Worm (Caenorhabditis elegans): ENCODE results near the gene T08D10.5.

T08D10.5 gene

DNA sequence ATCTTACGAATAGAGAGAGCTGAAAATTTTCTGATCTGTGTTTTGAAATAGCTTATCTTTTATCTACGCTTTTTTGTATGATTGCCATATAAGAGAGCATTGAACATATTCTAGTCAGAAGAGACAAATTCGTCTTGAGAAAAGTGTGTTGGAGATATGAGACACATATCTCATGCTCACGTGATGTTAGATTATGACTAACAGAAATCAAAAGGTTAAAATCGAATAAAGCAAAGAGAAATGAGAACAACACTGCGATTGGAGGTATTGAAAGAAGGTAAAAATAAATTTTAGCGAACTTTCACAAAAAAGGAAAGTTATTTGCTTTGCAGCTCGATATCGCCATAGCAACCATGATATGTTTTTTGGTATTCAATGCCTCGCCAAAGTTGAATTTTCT lies 24.7 kb downstream of the T08D10.5 start, which contains the start of gene nhr-167:
Gene nhr-167, minus strand, starts transcription at position 21 of the 400 bp plus-strand sequence.
- no peak for TF ChIP-seq nhr-67 (tag; optimal IDR thresholded peaks at IDR 0.05)
- TF ChIP-seq ztf-4 (tag; optimal IDR thresholded peaks at IDR 0.05) = no peak
- no peak for TF ChIP-seq ZK546.5 (tag; optimal IDR thresholded peaks at IDR 0.05)
- TF ChIP-seq unc-39 (tag; optimal IDR thresholded peaks at IDR 0.05) = no peak
- no peak for TF ChIP-seq fkh-2 (tag; optimal IDR thresholded peaks at IDR 0.05)
- TF ChIP-seq lsy-12 (tag; optimal IDR thresholded peaks at IDR 0.05) = no peak
- TF ChIP-seq aly-2 (tag; optimal IDR thresholded peaks at IDR 0.05) = no peak
- TF ChIP-seq unc-62 (GFP tag; optimal IDR thresholded peaks at IDR 0.05) = no peak
- TF ChIP-seq hmg-11 (tag; optimal IDR thresholded peaks at IDR 0.05) = no peak
- no peak for TF ChIP-seq nfya-1 (tag; optimal IDR thresholded peaks at IDR 0.05; ENCODE audit: insufficient read depth)
- no peak for TF ChIP-seq jun-1 (tag; optimal IDR thresholded peaks at IDR 0.05)

DNA sequence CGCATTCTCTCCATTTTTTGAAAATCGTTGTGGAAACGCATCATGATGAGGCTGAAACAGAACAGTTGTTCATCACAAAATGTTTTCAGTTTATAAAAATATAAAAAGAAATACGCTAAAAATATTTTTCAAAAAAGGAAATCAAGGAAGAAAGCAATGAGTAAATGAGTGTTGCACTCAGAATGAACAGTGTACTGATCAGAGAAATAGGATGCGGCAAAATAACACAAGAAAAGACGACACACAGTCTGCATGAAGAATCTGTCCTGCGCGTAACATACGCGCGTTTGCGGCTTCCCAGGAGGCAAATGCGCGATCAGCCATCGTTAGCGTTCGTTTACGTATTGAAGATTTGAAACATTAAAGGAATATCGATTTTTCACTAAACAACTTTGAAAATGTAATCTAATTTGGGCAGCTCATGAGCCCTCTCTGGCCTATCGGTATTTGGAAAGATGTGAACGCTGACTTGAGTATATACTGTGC lies 26.3 kb downstream of the T08D10.5 start, which contains the start of gene C49F5.3:
Gene C49F5.3, minus strand, starts transcription at position 51 of the 486 bp plus-strand sequence.
- TF ChIP-seq lsy-12 (tag; optimal IDR thresholded peaks at IDR 0.05) = no peak
- no peak for TF ChIP-seq unc-39 (tag; optimal IDR thresholded peaks at IDR 0.05)
- no peak for TF ChIP-seq ztf-4 (tag; optimal IDR thresholded peaks at IDR 0.05)
- TF ChIP-seq nhr-25 (tag; optimal IDR thresholded peaks at IDR 0.05) = no peak

DNA sequence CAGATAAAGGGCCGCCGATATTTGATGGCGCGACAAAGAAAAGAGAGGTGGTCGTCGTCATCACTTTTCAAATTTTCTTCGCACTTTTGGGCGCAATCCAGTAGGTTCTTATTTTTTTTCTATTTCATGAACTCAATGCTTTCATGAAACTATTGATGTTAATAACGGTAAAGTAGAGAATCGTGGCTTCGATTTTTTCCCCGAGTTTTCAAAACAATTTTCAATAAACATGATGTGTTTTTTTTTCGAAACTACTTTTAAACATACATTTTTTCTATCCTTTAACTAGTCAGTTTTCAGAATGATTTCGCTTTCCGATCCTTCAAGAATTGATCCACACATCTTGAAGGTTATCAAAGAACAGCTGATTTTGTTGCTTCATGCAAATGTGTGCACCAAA lies 28.5 kb downstream of the T08D10.5 start, which contains the start of gene C49F5.5:
Gene C49F5.5, plus strand, starts transcription at position 301 of the 400 bp plus-strand sequence.
- TF ChIP-seq lin-15B (tag; optimal IDR thresholded peaks at IDR 0.05) (no peak), pqm-1 (tag; optimal IDR thresholded peaks at IDR 0.05) (no peak), ztf-4 (tag; optimal IDR thresholded peaks at IDR 0.05) (no peak), skn-1 (tag; optimal IDR thresholded peaks at IDR 0.05) (no peak), zag-1 (tag; optimal IDR thresholded peaks at IDR 0.05) (no peak), lin-39 (tag; optimal IDR thresholded peaks at IDR 0.05) (no peak), fos-1 (tag; optimal IDR thresholded peaks at IDR 0.05) (no peak), ceh-16 (tag; optimal IDR thresholded peaks at IDR 0.05) (no peak), fkh-10 (GFP tag; optimal IDR thresholded peaks at IDR 0.05) (no peak), nhr-23 (tag; optimal IDR thresholded peaks at IDR 0.05) (no peak), elt-1 (tag; optimal IDR thresholded peaks at IDR 0.05) (no peak), unc-39 (tag; optimal IDR thresholded peaks at IDR 0.05) (no peak)

DNA sequence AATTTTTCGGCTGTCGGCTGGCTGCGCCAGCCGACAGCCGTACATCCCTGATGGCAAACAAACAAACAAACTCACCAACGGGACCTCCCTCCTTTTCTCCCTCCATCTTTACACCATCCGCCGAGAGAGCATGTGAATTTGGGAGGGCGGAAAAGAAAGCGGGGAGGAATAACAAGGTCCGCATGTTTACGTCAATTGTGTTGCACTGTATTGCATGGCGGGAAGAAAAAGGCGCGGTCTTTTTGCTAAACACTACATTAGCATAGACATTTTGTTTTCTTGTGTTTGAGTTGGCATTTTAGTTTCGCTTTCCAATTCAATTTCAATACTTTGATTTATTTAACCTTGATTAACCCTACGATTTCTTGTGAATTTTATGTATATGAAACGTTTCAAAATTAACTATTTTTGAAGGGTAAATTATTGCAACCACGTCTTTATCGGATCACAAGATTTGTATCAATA lies 30.6 kb downstream of the T08D10.5 start, which contains the start of gene C49F5.6:
Gene C49F5.6, plus strand, starts transcription at position 415 of the 465 bp plus-strand sequence.
- TF ChIP-seq unc-39 (tag; optimal IDR thresholded peaks at IDR 0.05) = no peak
- no peak for TF ChIP-seq lsy-12 (tag; optimal IDR thresholded peaks at IDR 0.05)
- TF ChIP-seq egl-5 (tag; optimal IDR thresholded peaks at IDR 0.05) = no peak
- no peak for TF ChIP-seq ceh-9 (tag; optimal IDR thresholded peaks at IDR 0.05)

DNA sequence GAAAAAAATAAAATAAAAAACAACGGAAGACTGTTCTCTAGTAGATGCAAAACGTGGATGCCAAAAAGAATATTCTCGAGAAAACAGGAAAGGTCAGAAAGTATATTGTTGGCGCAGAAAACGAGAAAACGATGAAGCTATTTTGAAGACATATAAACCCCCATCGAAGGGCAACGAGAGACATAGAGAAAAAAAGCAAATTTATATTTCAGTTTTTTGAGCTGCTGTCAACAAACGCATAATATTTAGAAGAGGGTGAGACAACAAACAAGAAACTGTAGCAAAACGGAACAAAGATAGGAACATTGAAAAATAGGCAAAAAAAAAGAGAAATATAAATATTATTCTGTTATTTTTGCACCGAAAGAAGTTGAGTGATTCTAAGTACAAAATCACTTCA lies 34.9 kb downstream of the T08D10.5 start:
- TF ChIP-seq nhr-12 (tag; optimal IDR thresholded peaks at IDR 0.05) (no peak), pha-4 (tag; optimal IDR thresholded peaks at IDR 0.05) (no peak), nhr-76 (tag; optimal IDR thresholded peaks at IDR 0.05) (no peak), mml-1 (tag; optimal IDR thresholded peaks at IDR 0.05) (no peak), ceh-9 (tag; optimal IDR thresholded peaks at IDR 0.05) (no peak), egl-5 (tag; optimal IDR thresholded peaks at IDR 0.05) (no peak), ceh-82 (tag; optimal IDR thresholded peaks at IDR 0.05) (no peak), aly-2 (tag; optimal IDR thresholded peaks at IDR 0.05) (no peak), lsy-12 (tag; optimal IDR thresholded peaks at IDR 0.05) (no peak), nfya-1 (tag; optimal IDR thresholded peaks at IDR 0.05; ENCODE audit: insufficient read depth) (no peak), elt-3 (tag; optimal IDR thresholded peaks at IDR 0.05) (no peak), nhr-28 (tag; optimal IDR thresholded peaks at IDR 0.05) (no peak), nhr-11 (tag; optimal IDR thresholded peaks at IDR 0.05) (no peak), fkh-2 (tag; optimal IDR thresholded peaks at IDR 0.05) (no peak), snpc-4 (tag; optimal IDR thresholded peaks at IDR 0.05) (no peak), jun-1 (tag; optimal IDR thresholded peaks at IDR 0.05) (no peak), nhr-77 (tag; optimal IDR thresholded peaks at IDR 0.05) (no peak), ZK546.5 (tag; optimal IDR thresholded peaks at IDR 0.05) (no peak)

Data from whole organism, L3 larva.